Fruit fly (Drosophila melanogaster): ENCODE results near the gene ssp2.

Gene ssp2

DNA sequence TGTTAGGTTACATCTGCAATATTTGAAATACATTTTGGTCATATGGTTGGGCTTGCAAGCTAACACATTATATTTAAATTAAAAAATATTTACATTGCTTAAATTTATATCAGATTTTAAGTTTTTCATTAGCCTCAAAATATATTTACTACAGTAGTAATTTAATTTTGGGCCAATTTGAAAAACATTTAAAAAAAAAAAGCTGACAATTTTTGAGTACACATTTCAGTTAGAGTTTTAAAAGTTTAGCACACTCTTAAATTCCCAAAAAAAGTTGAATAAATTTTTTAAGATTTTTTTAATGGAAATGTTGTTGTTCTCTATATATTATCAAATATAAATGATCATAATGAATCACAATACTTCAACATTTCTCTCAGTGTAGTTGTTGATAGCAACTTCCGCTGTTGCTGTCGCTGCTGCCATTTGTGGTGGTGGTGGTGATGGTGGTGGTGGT, 7.8 kb upstream of the ssp2 start (continued):
- TF ChIP-seq CG12391 (tag; optimal IDR thresholded peaks at IDR 0.05) (peak; percentile 82), CG15514 (GFP tag; optimal IDR thresholded peaks at IDR 0.05) (no peak), E2f1 (GFP tag; IDR thresholded peaks at IDR 0.05) (no peak; the same call in 1 of the 2 replicates), lmd (GFP tag; IDR thresholded peaks at IDR 0.05) (peak; percentile 41), CG17829 (tag; optimal IDR thresholded peaks at IDR 0.05) (peak; percentile 76), E2f2 (GFP tag; IDR thresholded peaks at IDR 0.05) (peak; percentile 37; the same call in 1 of the 2 replicates), CG18262 (tag; optimal IDR thresholded peaks at IDR 0.05) (peak; percentile 89), bcd (GFP tag; optimal IDR thresholded peaks at IDR 0.05) (peak; percentile 70), Hmr (GFP tag; optimal IDR thresholded peaks at IDR 0.05) (no peak), pum (GFP tag; optimal IDR thresholded peaks at IDR 0.05) (no peak), CG7987 (GFP tag; optimal IDR thresholded peaks at IDR 0.05) (no peak), Dref (GFP tag; IDR thresholded peaks at IDR 0.05) (no peak), CG30020 (tag; optimal IDR thresholded peaks at IDR 0.05) (peak; percentile 12), Sry-δ (GFP tag; optimal IDR thresholded peaks at IDR 0.05) (no peak), CG10565 (GFP tag; optimal IDR thresholded peaks at IDR 0.05) (peak; percentile 4), CG18764 (GFP tag; optimal IDR thresholded peaks at IDR 0.05) (peak; percentile 32), ssp (GFP tag; IDR thresholded peaks at IDR 0.05) (0 out of 2 replicates have a peak, but pooled peaks have one; percentile 29), cwo (GFP tag; optimal IDR thresholded peaks at IDR 0.05) (peak; percentile 54), pfk (GFP tag; optimal IDR thresholded peaks at IDR 0.05) (no peak), CG15696 (tag; optimal IDR thresholded peaks at IDR 0.05) (peak; percentile 64), CG12659 (GFP tag; optimal IDR thresholded peaks at IDR 0.05) (peak; percentile 59), seq (GFP tag; IDR thresholded peaks at IDR 0.05) (peak; percentile 41; the same call in 1 of the 2 replicates), CG5953 (GFP tag; IDR thresholded peaks at IDR 0.05) (no peak), sim (GFP tag; IDR thresholded peaks at IDR 0.05) (no peak), Taf1 (GFP tag; IDR thresholded peaks at IDR 0.05) (no peak), az2 (GFP tag; optimal IDR thresholded peaks at IDR 0.05) (peak; percentile 79), H15 (GFP tag; IDR thresholded peaks at IDR 0.05) (no peak), fu2 (GFP tag; optimal IDR thresholded peaks at IDR 0.05) (no peak), CG8359 (GFP tag; optimal IDR thresholded peaks at IDR 0.05; ENCODE audit: borderline replicate concordance) (peak; percentile 39), CG12155 (GFP tag; optimal IDR thresholded peaks at IDR 0.05) (peak; percentile 43), CG18619 (GFP tag; optimal IDR thresholded peaks at IDR 0.05) (peak; percentile 65), CG4617 (GFP tag; optimal IDR thresholded peaks at IDR 0.05; ENCODE audit: borderline replicate concordance) (peak; percentile 10), croc (GFP tag; conservative IDR thresholded peaks at IDR 0.05) (no peak; the same call in 1 of the 3 replicates), gce (GFP tag; IDR thresholded peaks at IDR 0.05) (no peak), dimm (GFP tag; IDR thresholded peaks at IDR 0.05) (no peak), knrl (GFP tag; IDR thresholded peaks at IDR 0.05; ENCODE audit: partially characterized antibody) (no peak), CG32767 (GFP tag; IDR thresholded peaks at IDR 0.05) (peak; percentile 46; the same call in 1 of the 2 replicates), Hr3 (GFP tag; optimal IDR thresholded peaks at IDR 0.05) (peak; percentile 76), emc (GFP tag; optimal IDR thresholded peaks at IDR 0.05) (no peak), HLHmδ (GFP tag; optimal IDR thresholded peaks at IDR 0.05) (no peak), CG10462 (GFP tag; optimal IDR thresholded peaks at IDR 0.05) (peak; percentile 60), Atf3 (GFP tag; optimal IDR thresholded peaks at IDR 0.05) (peak; percentile 22), eyg (GFP tag; optimal IDR thresholded peaks at IDR 0.05) (no peak), maf-S (GFP tag; optimal IDR thresholded peaks at IDR 0.05) (no peak), crc (GFP tag; optimal IDR thresholded peaks at IDR 0.05) (no peak), otp (GFP tag; IDR thresholded peaks at IDR 0.05) (no peak), Opbp (GFP tag; IDR thresholded peaks at IDR 0.05; ENCODE audit: partially characterized antibody) (no peak), bsh (GFP tag; optimal IDR thresholded peaks at IDR 0.05) (peak in 1 of 2 experiments; percentile 76), CG8924 (tag; optimal IDR thresholded peaks at IDR 0.05) (peak; percentile 79), ATbp (GFP tag; optimal IDR thresholded peaks at IDR 0.05) (peak; percentile 63), CG2116 (GFP tag; optimal IDR thresholded peaks at IDR 0.05) (peak; percentile 37)
